Fruit fly (Drosophila melanogaster) whole organism, embryonic: ENCODE results near the gene lobo.

Source experiments
- CG1024 ChIP-seq: fragments of 200-800 bp; sonication (Bioruptor generic); IDR thresholded peaks from 2 replicates; pipeline ENCODE4 v1.3.6; 2022; ENCODE audit warnings: missing biosample characterization, missing genetic modification characterization
- CG10274 ChIP-seq: fragments of 200-800 bp; sonication (Bioruptor generic); optimal IDR thresholded peaks from 3 replicates; lab custom pipeline; 2017; ENCODE audit warnings: missing biosample characterization, mild to moderate bottlenecking, missing genetic modification characterization
- CG10462 ChIP-seq: fragments of 200-800 bp; sonication (Bioruptor generic); optimal IDR thresholded peaks from 2 replicates; lab custom pipeline; 2016; ENCODE audit warnings: missing biosample characterization, missing genetic modification characterization
- CG11560 ChIP-seq: fragments of 200-800 bp; sonication (Bioruptor generic); IDR thresholded peaks from 3 replicates; pipeline ENCODE4 v1.3.6; 2022; ENCODE audit warnings: missing biosample characterization, missing genetic modification characterization
- CG15601 ChIP-seq: fragments of 200-800 bp; sonication (Bioruptor generic); optimal IDR thresholded peaks from 3 replicates; lab custom pipeline; 2019; ENCODE audit warnings: missing biosample characterization, mild to moderate bottlenecking, missing genetic modification characterization, moderate library complexity
- CG16779 ChIP-seq: fragments of 200-800 bp; sonication (Bioruptor generic); IDR thresholded peaks from 2 replicates; pipeline ENCODE4 v1.3.6; 2022; ENCODE audit warnings: missing biosample characterization, missing genetic modification characterization
- CG16863 ChIP-seq: fragments of 200-800 bp; sonication (Bioruptor generic); optimal IDR thresholded peaks from 3 replicates; lab custom pipeline; 2016; ENCODE audit warnings: missing biosample characterization, missing genetic modification characterization
- CG2120 ChIP-seq: fragments of 200-800 bp; sonication (Bioruptor generic); optimal IDR thresholded peaks from 3 replicates; lab custom pipeline; 2016; ENCODE audit warnings: missing biosample characterization, missing genetic modification characterization
- CG2875 ChIP-seq: fragments of 200-800 bp; sonication (Bioruptor generic); optimal IDR thresholded peaks from 2 replicates; lab custom pipeline; 2017; ENCODE audit warnings: missing biosample characterization, mild to moderate bottlenecking, missing genetic modification characterization, missing genetic modification reagents
- CG3065 ChIP-seq: fragments of 200-800 bp; sonication (Bioruptor generic); optimal IDR thresholded peaks from 2 replicates; lab custom pipeline; 2016; ENCODE audit warnings: missing biosample characterization, missing genetic modification characterization
- CG32767 ChIP-seq: fragments of 200-800 bp; sonication (Bioruptor generic); IDR thresholded peaks from 2 replicates; pipeline ENCODE4 v1.3.6; 2022; ENCODE audit warnings: missing biosample characterization, missing genetic modification characterization
- CG3995 ChIP-seq: fragments of 200-800 bp; sonication (Bioruptor generic); optimal IDR thresholded peaks from 3 replicates; lab custom pipeline; 2016; ENCODE audit warnings: missing biosample characterization, missing genetic modification characterization
- CG4328 ChIP-seq: fragments of 200-800 bp; sonication (Bioruptor generic); optimal IDR thresholded peaks from 3 replicates; lab custom pipeline; 2017; ENCODE audit warnings: missing biosample characterization, missing genetic modification reagents, missing genetic modification characterization
- CG7271 ChIP-seq: fragments of 200-800 bp; sonication (Bioruptor generic); optimal IDR thresholded peaks from 2 replicates; lab custom pipeline; 2018; ENCODE audit warnings: missing biosample characterization, mild to moderate bottlenecking, missing genetic modification characterization, moderate library complexity
- CG7963 ChIP-seq: fragments of 200-800 bp; sonication (Bioruptor generic); IDR thresholded peaks from 3 replicates; pipeline ENCODE4 v1.3.6; 2022; ENCODE audit warnings: missing biosample characterization, missing genetic modification characterization; ENCODE audit not compliant: partially characterized antibody
- CTCF ChIP-seq: fragments of 200-800 bp; sonication (Bioruptor generic); optimal IDR thresholded peaks from 2 replicates; lab custom pipeline; 2017; ENCODE audit warnings: missing biosample characterization, mild to moderate bottlenecking, missing genetic modification characterization, moderate library complexity
- ERR ChIP-seq: fragments of 200-800 bp; sonication (Bioruptor generic); optimal IDR thresholded peaks from 2 replicates; lab custom pipeline; 2016; ENCODE audit warnings: missing biosample characterization, missing genetic modification characterization
- Hand ChIP-seq: fragments of 200-800 bp; sonication (Bioruptor generic); optimal IDR thresholded peaks from 2 replicates; lab custom pipeline; 2017; ENCODE audit warnings: mild to moderate bottlenecking, missing biosample characterization, missing genetic modification reagents, missing genetic modification characterization
- HmgZ ChIP-seq: fragments of 200-800 bp; sonication (Bioruptor generic); optimal IDR thresholded peaks from 2 replicates; lab custom pipeline; 2018; ENCODE audit warnings: missing biosample characterization, mild to moderate bottlenecking, missing genetic modification characterization
- Kr ChIP-seq: fragments of 200-800 bp; sonication (Bioruptor generic); optimal IDR thresholded peaks from 2 replicates; lab custom pipeline; 2017; ENCODE audit warnings: missing biosample characterization, mild to moderate bottlenecking, missing genetic modification characterization
- Lhr ChIP-seq: fragments of 200-800 bp; sonication (Bioruptor generic); optimal IDR thresholded peaks from 3 replicates; lab custom pipeline; 2017; ENCODE audit warnings: mild to moderate bottlenecking, missing biosample characterization, missing genetic modification reagents, missing genetic modification characterization
- MTF-1 ChIP-seq: fragments of 200-800 bp; sonication (Bioruptor generic); optimal IDR thresholded peaks from 2 replicates; lab custom pipeline; 2018; ENCODE audit warnings: missing biosample characterization, mild to moderate bottlenecking, missing genetic modification characterization, borderline replicate concordance
- Rfx ChIP-seq: fragments of 200-800 bp; sonication (Bioruptor generic); IDR thresholded peaks from 2 replicates; pipeline ENCODE4 v1.3.6; 2022; ENCODE audit warnings: missing biosample characterization, missing genetic modification characterization
- Sox102F ChIP-seq: fragments of 200-800 bp; sonication (Bioruptor generic); optimal IDR thresholded peaks from 2 replicates; lab custom pipeline; 2018; ENCODE audit warnings: missing biosample characterization, mild to moderate bottlenecking, missing genetic modification characterization, moderate library complexity
- Usf ChIP-seq: fragments of 200-800 bp; sonication (Bioruptor generic); optimal IDR thresholded peaks from 2 replicates; lab custom pipeline; 2017; ENCODE audit warnings: missing genotype, missing biosample characterization, missing genetic modification characterization
- Vsx1 ChIP-seq: fragments of 200-800 bp; sonication (Bioruptor generic); optimal IDR thresholded peaks from 2 replicates; lab custom pipeline; 2017; ENCODE audit warnings: missing biosample characterization, mild to moderate bottlenecking, missing genetic modification characterization, missing genetic modification reagents
- bigmax ChIP-seq: fragments of 200-800 bp; sonication (Bioruptor generic); optimal IDR thresholded peaks from 2 replicates; lab custom pipeline; 2018; ENCODE audit warnings: missing biosample characterization, mild to moderate bottlenecking, missing genetic modification characterization
- cad ChIP-seq: fragments of >200 bp; optimal IDR thresholded peaks from 2 replicates; lab custom pipeline; 2017; ENCODE audit warnings: missing biosample characterization, missing genetic modification characterization
- dan ChIP-seq: fragments of 200-800 bp; sonication (Bioruptor generic); IDR thresholded peaks from 2 replicates; pipeline ENCODE4 v1.3.6; 2022; ENCODE audit warnings: missing biosample characterization, missing genetic modification characterization
- dm ChIP-seq: fragments of 200-800 bp; sonication (Bioruptor generic); optimal IDR thresholded peaks from 3 replicates; lab custom pipeline; 2016; ENCODE audit warnings: missing biosample characterization, missing genetic modification characterization
- en ChIP-seq: fragments of 200-800 bp; sonication (Bioruptor generic); optimal IDR thresholded peaks from 2 replicates; lab custom pipeline; 2016; ENCODE audit warnings: missing biosample characterization, missing genetic modification characterization
- fd64A ChIP-seq: fragments of 200-800 bp; sonication (Bioruptor generic); optimal IDR thresholded peaks from 3 replicates; lab custom pipeline; 2018; ENCODE audit warnings: missing biosample characterization, mild to moderate bottlenecking, missing genetic modification characterization
- grau ChIP-seq: fragments of 200-800 bp; optimal IDR thresholded peaks from 3 replicates; lab custom pipeline; 2019; ENCODE audit warnings: missing biosample characterization, mild to moderate bottlenecking, missing genetic modification characterization, moderate library complexity
- ind ChIP-seq: fragments of 200-800 bp; sonication (Bioruptor generic); optimal IDR thresholded peaks from 3 replicates; lab custom pipeline; 2016; ENCODE audit warnings: missing biosample characterization, missing genetic modification characterization
- mld ChIP-seq: fragments of 200-800 bp; sonication (Bioruptor generic); IDR thresholded peaks from 3 replicates; pipeline ENCODE4 v1.3.6; 2022; ENCODE audit warnings: missing biosample characterization, missing genetic modification characterization; ENCODE audit not compliant: partially characterized antibody
- org-1 ChIP-seq: fragments of 200-800 bp; sonication (Bioruptor generic); optimal IDR thresholded peaks from 2 replicates; lab custom pipeline; 2017; ENCODE audit warnings: missing biosample characterization, missing genetic modification characterization
- pho ChIP-seq: fragments of 200-800 bp; sonication (Bioruptor generic); optimal IDR thresholded peaks from 2 replicates; lab custom pipeline; 2016; ENCODE audit warnings: missing biosample characterization, missing genetic modification characterization
- pzg ChIP-seq: fragments of 200-800 bp; sonication (Bioruptor generic); optimal IDR thresholded peaks from 3 replicates; lab custom pipeline; 2018; ENCODE audit warnings: missing biosample characterization, mild to moderate bottlenecking, missing genetic modification characterization, moderate library complexity
- schlank ChIP-seq: fragments of 200-800 bp; sonication (Bioruptor generic); optimal IDR thresholded peaks from 2 replicates; lab custom pipeline; 2018; ENCODE audit warnings: missing biosample characterization, mild to moderate bottlenecking, missing genetic modification characterization
- sens ChIP-seq: fragments of 200-800 bp; sonication (Bioruptor generic); peaks from one replicate; lab custom pipeline; 2016; ENCODE audit warnings: missing biosample characterization, missing genetic modification characterization
- sens-2 ChIP-seq: fragments of 200-800 bp; sonication (Bioruptor generic); IDR thresholded peaks from 2 replicates; pipeline ENCODE4 v1.3.6; 2022; ENCODE audit warnings: missing biosample characterization, missing genetic modification characterization
- sisA ChIP-seq: fragments of 200-800 bp; sonication (Bioruptor generic); IDR thresholded peaks from 2 replicates; pipeline ENCODE4 v1.3.6; 2022; ENCODE audit warnings: missing biosample characterization, missing genetic modification characterization
- sna ChIP-seq: fragments of 200-800 bp; sonication (Bioruptor generic); IDR thresholded peaks from 2 replicates; pipeline ENCODE4 v1.3.6; 2022; ENCODE audit warnings: missing biosample characterization, missing genetic modification characterization; ENCODE audit not compliant: partially characterized antibody
- sqz ChIP-seq: fragments of 200-800 bp; sonication (Bioruptor generic); optimal IDR thresholded peaks from 3 replicates; lab custom pipeline; 2018; ENCODE audit warnings: missing biosample characterization, mild to moderate bottlenecking, missing genetic modification characterization
- stwl ChIP-seq: fragments of 200-800 bp; sonication (Bioruptor generic); optimal IDR thresholded peaks from 3 replicates; lab custom pipeline; 2018; ENCODE audit warnings: missing biosample characterization, mild to moderate bottlenecking, missing genetic modification characterization, moderate library complexity
- trem ChIP-seq: fragments of 200-800 bp; optimal IDR thresholded peaks from 3 replicates; lab custom pipeline; 2019; ENCODE audit warnings: missing biosample characterization, mild to moderate bottlenecking, missing genetic modification characterization, moderate library complexity
- trh ChIP-seq: fragments of 200-800 bp; sonication (Bioruptor generic); optimal IDR thresholded peaks from 2 replicates; lab custom pipeline; 2016; ENCODE audit warnings: missing biosample characterization, missing genetic modification characterization
- tx ChIP-seq: fragments of 200-800 bp; sonication (Bioruptor generic); optimal IDR thresholded peaks from 2 replicates; lab custom pipeline; 2016; ENCODE audit warnings: missing biosample characterization, missing genetic modification characterization
- vfl ChIP-seq: fragments of 200-800 bp; sonication (Bioruptor generic); optimal IDR thresholded peaks from 2 replicates; lab custom pipeline; 2016; ENCODE audit warnings: missing biosample characterization, missing genetic modification characterization
- zen ChIP-seq: fragments of 200-800 bp; sonication (Bioruptor generic); optimal IDR thresholded peaks from 3 replicates; lab custom pipeline; 2018; ENCODE audit warnings: missing biosample characterization, mild to moderate bottlenecking, missing genetic modification characterization, moderate library complexity

The lobo gene

dm6 chr3R:25183484-25184442, 9.8 kb downstream of the lobo start, which contains the start of gene dan (continued):
- TF ChIP-seq schlank (no peak), sna (GFP tag; lab: Robert Waterston, UW) (no peak), CG32767 (no peak), Vsx1 (GFP tag; lab: Kevin White, UChicago) (no peak), tx (no peak), org-1 (GFP tag; lab: Kevin White, UChicago) (peak; percentile 27), CG7963 (GFP tag; lab: Robert Waterston, UW) (no peak), CG3995 (no peak), Lhr (GFP tag; lab: Kevin White, UChicago) (no peak), Kr (GFP tag; lab: Kevin White, UChicago) (no peak), zen (tag; lab: Kevin White, UChicago) (peak; percentile 90), HmgZ (no peak), sens (GFP tag; lab: Kevin White, UChicago) (peak; percentile 83), ind (GFP tag; lab: Kevin White, UChicago) (peak; percentile 17), CG11560 (tag; lab: Robert Waterston, UW) (no peak), trem (tag; lab: Kevin White, UChicago) (peak; percentile 30), CG7271 (peak; percentile 67), CTCF (GFP tag; lab: Kevin White, UChicago) (no peak), Rfx (GFP tag; lab: Robert Waterston, UW) (no peak), Hand (GFP tag; lab: Kevin White, UChicago) (no peak), MTF-1 (no peak), dm (no peak), CG16863 (no peak), trh (GFP tag; lab: Kevin White, UChicago) (no peak), bigmax (GFP tag; lab: Kevin White, UChicago) (no peak), sens-2 (GFP tag; lab: Robert Waterston, UW) (no peak), ERR (GFP tag; lab: Kevin White, UChicago) (no peak), CG15601 (no peak), pho (GFP tag; lab: Kevin White, UChicago) (no peak), CG16779 (GFP tag; lab: Robert Waterston, UW) (no peak), dan (GFP tag; lab: Robert Waterston, UW) (0 out of 2 replicates have a peak, but pooled peaks have one; percentile 15), en (GFP tag; lab: Kevin White, UChicago) (no peak), sisA (GFP tag; lab: Robert Waterston, UW) (no peak), grau (peak; percentile 68), Usf (no peak), cad (GFP tag; lab: Kevin White, UChicago) (no peak), CG3065 (GFP tag; lab: Kevin White, UChicago) (no peak), CG2875 (GFP tag; lab: Kevin White, UChicago) (no peak), sqz (GFP tag; lab: Kevin White, UChicago) (no peak), CG1024 (no peak), pzg (GFP tag; lab: Kevin White, UChicago) (no peak), Sox102F (GFP tag; lab: Kevin White, UChicago) (peak; percentile 27), mld (GFP tag; lab: Robert Waterston, UW) (no peak), CG10462 (peak; percentile 21), CG2120 (GFP tag; lab: Kevin White, UChicago) (peak; percentile 18), fd64A (GFP tag; lab: Kevin White, UChicago) (no peak), vfl (GFP tag; lab: Kevin White, UChicago) (no peak), CG4328 (GFP tag; lab: Kevin White, UChicago) (no peak), stwl (tag; lab: Kevin White, UChicago) (no peak), CG10274 (GFP tag; lab: Kevin White, UChicago) (no peak)
